Worm (Caenorhabditis elegans): Measurements from ENCODE around the gene nspb-7.

nspb-7 gene

ce11 chrII:14582206-14582605 is 4.1 kb downstream of the nspb-7 start, which contains the start of gene C01G12.3:
C01G12.3 (minus strand) TSS chrII:14582306.
- TF ChIP-seq C06A6.2 (GFP tag; conservative IDR thresholded peaks at IDR 0.05): no peak
- no peak for TF ChIP-seq attf-5 (GFP tag; optimal IDR thresholded peaks at IDR 0.05)
- TF ChIP-seq mes-4 (tag; optimal IDR thresholded peaks at IDR 0.05): no peak

ce11 chrII:14587407-14587806 is 9.3 kb downstream of the nspb-7 start, which contains the start of gene C01G12.5:
C01G12.5 (minus strand) TSS chrII:14587507.
- no peak for TF ChIP-seq ets-4 (GFP tag; optimal IDR thresholded peaks at IDR 0.05)
- no peak for TF ChIP-seq ceh-27 (GFP tag; optimal IDR thresholded peaks at IDR 0.05)
- TF ChIP-seq snpc-1.1 (tag; optimal IDR thresholded peaks at IDR 0.05; ENCODE audit: insufficient read depth): no peak
- TF ChIP-seq lin-54 (GFP tag; optimal IDR thresholded peaks at IDR 0.05): no peak
- no peak for TF ChIP-seq F10E7.11 (tag; optimal IDR thresholded peaks at IDR 0.05)
- no peak for TF ChIP-seq madf-8 (GFP tag; conservative IDR thresholded peaks at IDR 0.05)
- TF ChIP-seq bed-1 (GFP tag; IDR thresholded peaks at IDR 0.05): no peak
- no peak for TF ChIP-seq K11D2.4 (GFP tag; IDR thresholded peaks at IDR 0.05)
- TF ChIP-seq attf-3 (GFP tag; conservative IDR thresholded peaks at IDR 0.05): no peak
- TF ChIP-seq ztf-6 (GFP tag; IDR thresholded peaks at IDR 0.05): no peak
- TF ChIP-seq Y53F4B.3 (GFP tag; IDR thresholded peaks at IDR 0.05): no peak
- no peak for TF ChIP-seq T07F8.4 (tag; optimal IDR thresholded peaks at IDR 0.05)
- TF ChIP-seq F23B12.7 (tag; optimal IDR thresholded peaks at IDR 0.05; ENCODE audit: insufficient read depth): no peak
- no peak for TF ChIP-seq egl-18 (GFP tag; IDR thresholded peaks at IDR 0.05)
- no peak for TF ChIP-seq mxl-1 (tag; optimal IDR thresholded peaks at IDR 0.05)
- TF ChIP-seq die-1 (tag; optimal IDR thresholded peaks at IDR 0.05): no peak
- no peak for TF ChIP-seq F55B11.4 (tag; optimal IDR thresholded peaks at IDR 0.05; ENCODE audit: borderline replicate concordance, insufficient read depth)
- TF ChIP-seq nhr-179 (tag; optimal IDR thresholded peaks at IDR 0.05): no peak
- TF ChIP-seq aptf-3 (GFP tag; IDR thresholded peaks at IDR 0.05): no peak
- TF ChIP-seq nhr-120 (GFP tag; IDR thresholded peaks at IDR 0.05): no peak

- TF ChIP-seq ets-4 (GFP tag; optimal IDR thresholded peaks at IDR 0.05) (no peak), lin-26 (GFP tag; IDR thresholded peaks at IDR 0.05) (no peak), F52B5.7 (tag; optimal IDR thresholded peaks at IDR 0.05) (no peak), F57C9.4 (tag; optimal IDR thresholded peaks at IDR 0.05) (no peak), lin-35 (GFP tag; optimal IDR thresholded peaks at IDR 0.05) (no peak), athp-1 (tag; optimal IDR thresholded peaks at IDR 0.05) (no peak), B0019.2 (GFP tag; conservative IDR thresholded peaks at IDR 0.05) (no peak), rpc-1 (optimal IDR thresholded peaks at IDR 0.05) (no peak), rpc-1 (tag; optimal IDR thresholded peaks at IDR 0.05) (no peak), somi-1 (GFP tag; optimal IDR thresholded peaks at IDR 0.05) (no peak), F55B11.4 (tag; optimal IDR thresholded peaks at IDR 0.05; ENCODE audit: borderline replicate concordance, insufficient read depth) (no peak), sptf-2 (GFP tag; optimal IDR thresholded peaks at IDR 0.05) (no peak), ceh-79 (tag; optimal IDR thresholded peaks at IDR 0.05) (no peak), mel-28 (tag; optimal IDR thresholded peaks at IDR 0.05; ENCODE audit: borderline replicate concordance) (no peak), ztf-28 (GFP tag; IDR thresholded peaks at IDR 0.05) (no peak), ZK185.1 (tag; optimal IDR thresholded peaks at IDR 0.05; ENCODE audit: poor library complexity, severe bottlenecking) (no peak)
Measured at ce11 chrII:14588162-14588561, 10.0 kb downstream of the nspb-7 start, which contains the start of gene nspb-10. nspb-10 (minus strand) TSS chrII:14588262.

Measured in whole organism, young adult.